Worm (Caenorhabditis elegans): ENCODE data around the gene lon-8.

lon-8 gene

DNA sequence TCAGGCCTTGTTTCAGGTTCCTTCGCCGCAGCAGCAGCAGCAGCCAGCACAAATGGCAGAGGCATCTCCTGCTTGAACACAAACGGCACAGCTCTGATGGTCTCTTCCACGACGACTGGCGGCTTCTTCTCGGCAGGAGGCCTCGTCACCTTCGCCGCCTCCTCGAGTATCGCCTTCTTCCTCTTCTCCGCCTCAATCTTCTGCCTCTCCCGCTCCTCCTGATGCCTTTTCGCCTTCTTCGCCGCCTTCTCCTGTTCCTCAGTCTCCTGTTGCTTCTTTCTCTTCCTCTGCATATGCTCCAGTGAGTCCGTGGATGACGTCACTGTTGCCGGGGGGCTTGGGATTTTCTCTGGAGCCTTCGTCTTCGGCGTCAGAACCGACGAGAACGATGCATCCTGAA lies 55.7 kb downstream of the lon-8 start:
- no peak for TF ChIP-seq mep-1 (tag; optimal IDR thresholded peaks at IDR 0.05)
- peak; percentile 78 for TF ChIP-seq set-16 (GFP tag; IDR thresholded peaks at IDR 0.05)
- TF ChIP-seq egl-27 (tag; optimal IDR thresholded peaks at IDR 0.05) = no peak
- TF ChIP-seq daf-12 (tag; optimal IDR thresholded peaks at IDR 0.05) = no peak
